Fruit fly (Drosophila melanogaster) whole organism, embryonic: ENCODE data around the gene Vps53.

Source experiments
- Bgb ChIP-seq: fragments of 200-800 bp; sonication (Bioruptor generic); IDR thresholded peaks from 2 replicates; pipeline ENCODE4 v1.3.6; 2022; ENCODE audit warnings: missing biosample characterization, missing genetic modification characterization; ENCODE audit not compliant: partially characterized antibody
- CG10431 ChIP-seq: fragments of 200-800 bp; sonication (Bioruptor generic); optimal IDR thresholded peaks from 3 replicates; lab custom pipeline; 2018; ENCODE audit warnings: missing biosample characterization, mild to moderate bottlenecking, missing genetic modification characterization
- CG10543 ChIP-seq: fragments of 200-800 bp; sonication (Bioruptor generic); optimal IDR thresholded peaks from 3 replicates; lab custom pipeline; 2017; ENCODE audit warnings: missing biosample characterization, mild to moderate bottlenecking, missing genetic modification characterization, moderate library complexity
- CG10979 ChIP-seq: fragments of 200-800 bp; sonication (Bioruptor generic); optimal IDR thresholded peaks from 2 replicates; lab custom pipeline; 2018; ENCODE audit warnings: missing biosample characterization, mild to moderate bottlenecking, missing genetic modification characterization, moderate library complexity
- CG11560 ChIP-seq: fragments of 200-800 bp; sonication (Bioruptor generic); IDR thresholded peaks from 3 replicates; pipeline ENCODE4 v1.3.6; 2022; ENCODE audit warnings: missing biosample characterization, missing genetic modification characterization
- CG13287 ChIP-seq: fragments of 200-800 bp; sonication (Bioruptor generic); IDR thresholded peaks from 2 replicates; pipeline ENCODE4 v1.3.6; 2022; ENCODE audit warnings: missing biosample characterization, missing genetic modification characterization; ENCODE audit not compliant: partially characterized antibody
- CG13775 ChIP-seq: fragments of 200-800 bp; sonication (Bioruptor generic); optimal IDR thresholded peaks from 3 replicates; lab custom pipeline; 2017; ENCODE audit warnings: missing biosample characterization, mild to moderate bottlenecking, missing genetic modification characterization
- CG17829 ChIP-seq: fragments of 200-800 bp; optimal IDR thresholded peaks from 2 replicates; lab custom pipeline; 2019; ENCODE audit warnings: missing biosample characterization, mild to moderate bottlenecking, missing genetic modification characterization, moderate library complexity
- CG2199 ChIP-seq: fragments of 200-800 bp; sonication (Bioruptor generic); IDR thresholded peaks from 3 replicates; pipeline ENCODE4 v1.3.6; 2022; ENCODE audit warnings: missing biosample characterization, missing genetic modification characterization
- CG2678 ChIP-seq: fragments of 200-800 bp; sonication (Bioruptor generic); optimal IDR thresholded peaks from 3 replicates; lab custom pipeline; 2019; ENCODE audit warnings: missing biosample characterization, mild to moderate bottlenecking, missing genetic modification characterization, moderate library complexity
- CG31224 ChIP-seq: fragments of 200-800 bp; sonication (Bioruptor generic); IDR thresholded peaks from 2 replicates; pipeline ENCODE4 v1.3.6; 2022; ENCODE audit warnings: missing biosample characterization, missing genetic modification characterization
- CG32532 ChIP-seq: fragments of 200-800 bp; sonication (Bioruptor generic); IDR thresholded peaks from 2 replicates; pipeline ENCODE4 v1.3.6; 2022; ENCODE audit warnings: missing biosample characterization, missing genetic modification characterization
- CG7745 ChIP-seq: fragments of 200-800 bp; sonication (Bioruptor generic); optimal IDR thresholded peaks from 2 replicates; lab custom pipeline; 2018; ENCODE audit warnings: missing biosample characterization, mild to moderate bottlenecking, missing genetic modification characterization, moderate library complexity
- CG9797 ChIP-seq: fragments of 200-800 bp; sonication (Bioruptor generic); optimal IDR thresholded peaks from 3 replicates; lab custom pipeline; 2018; ENCODE audit warnings: missing biosample characterization, mild to moderate bottlenecking, missing genetic modification characterization
- D ChIP-seq, 2 experiments: fragments of 200-800 bp in 1 of 2; fragments of >200 bp in 1 of 2; sonication (Bioruptor generic) in 1 of 2; optimal IDR thresholded peaks; 2 replicates in 1 of 2; 3 replicates in 1 of 2; lab custom pipeline; 2017; ENCODE audit warnings: mild to moderate bottlenecking in 1 of 2, missing biosample characterization in 1 of 2, missing genetic modification characterization in 1 of 2, missing genetic modification reagents in 1 of 2
- Dip3 ChIP-seq: fragments of 200-800 bp; sonication (Bioruptor generic); optimal IDR thresholded peaks from 3 replicates; lab custom pipeline; 2016; ENCODE audit warnings: missing biosample characterization, missing genetic modification characterization
- Dll ChIP-seq: fragments of 200-800 bp; sonication (Bioruptor generic); IDR thresholded peaks from 4 replicates; pipeline ENCODE4 v1.3.6; 2022; ENCODE audit warnings: missing biosample characterization, missing genetic modification characterization; ENCODE audit not compliant: partially characterized antibody
- ERR ChIP-seq: fragments of 200-800 bp; sonication (Bioruptor generic); optimal IDR thresholded peaks from 2 replicates; lab custom pipeline; 2016; ENCODE audit warnings: missing biosample characterization, missing genetic modification characterization
- Fer1 ChIP-seq: fragments of 200-800 bp; sonication (Bioruptor generic); optimal IDR thresholded peaks from 2 replicates; lab custom pipeline; 2017; ENCODE audit warnings: missing biosample characterization, mild to moderate bottlenecking, missing genetic modification characterization
- H15 ChIP-seq: fragments of 200-800 bp; sonication (Bioruptor generic); IDR thresholded peaks from 3 replicates; pipeline ENCODE4 v1.3.6; 2022; ENCODE audit warnings: missing biosample characterization, missing genetic modification characterization
- Hr51 ChIP-seq, 2 experiments: fragments of 200-800 bp; sonication (Bioruptor generic); optimal IDR thresholded peaks; 2 replicates in 1 of 2; 3 replicates in 1 of 2; lab custom pipeline; 2016 to 2018; ENCODE audit warnings: missing biosample characterization in 2 of 2, missing genetic modification characterization in 2 of 2, mild to moderate bottlenecking in 1 of 2, moderate library complexity in 1 of 2
- Jarid2 ChIP-seq: fragments of 200-800 bp; sonication (Bioruptor generic); optimal IDR thresholded peaks from 3 replicates; lab custom pipeline; 2017; ENCODE audit warnings: mild to moderate bottlenecking, missing biosample characterization, missing genetic modification reagents, missing genetic modification characterization
- MBD-R2 ChIP-seq: fragments of 200-800 bp; sonication (Bioruptor generic); IDR thresholded peaks from 2 replicates; pipeline ENCODE4 v1.3.6; 2022; ENCODE audit warnings: missing biosample characterization, missing genetic modification characterization
- MTF-1 ChIP-seq: fragments of 200-800 bp; sonication (Bioruptor generic); optimal IDR thresholded peaks from 2 replicates; lab custom pipeline; 2018; ENCODE audit warnings: missing biosample characterization, mild to moderate bottlenecking, missing genetic modification characterization, borderline replicate concordance
- Max ChIP-seq: fragments of 200-800 bp; sonication (Bioruptor generic); optimal IDR thresholded peaks from 2 replicates; lab custom pipeline; 2016; ENCODE audit warnings: missing biosample characterization, mild to moderate bottlenecking, missing genetic modification characterization
- NFAT ChIP-seq: fragments of 200-800 bp; sonication (Bioruptor generic); IDR thresholded peaks from 2 replicates; pipeline ENCODE4 v1.3.6; 2022; ENCODE audit warnings: missing biosample characterization, missing genetic modification characterization
- Neu2 ChIP-seq: fragments of 200-800 bp; sonication (Bioruptor generic); optimal IDR thresholded peaks from 3 replicates; lab custom pipeline; 2016; ENCODE audit warnings: missing biosample characterization, missing genetic modification characterization, borderline replicate concordance
- Pdp1 ChIP-seq, 2 experiments: fragments of 200-800 bp; sonication (Bioruptor generic); optimal IDR thresholded peaks; 3 replicates each; lab custom pipeline; 2016; ENCODE audit warnings: missing biosample characterization in 2 of 2, missing genetic modification characterization in 2 of 2, mild to moderate bottlenecking in 1 of 2, moderate library complexity in 1 of 2
- Ravus ChIP-seq: fragments of 200-800 bp; sonication (Bioruptor generic); IDR thresholded peaks from 2 replicates; pipeline ENCODE4 v1.3.6; 2022; ENCODE audit warnings: missing biosample characterization, missing genetic modification characterization
- Scr ChIP-seq: fragments of 200-800 bp; sonication (Bioruptor generic); IDR thresholded peaks from 2 replicates; pipeline ENCODE4 v1.3.6; 2022; ENCODE audit warnings: missing biosample characterization, missing genetic modification characterization; ENCODE audit not compliant: partially characterized antibody
- chinmo ChIP-seq: fragments of 200-800 bp; sonication (Bioruptor generic); IDR thresholded peaks from 4 replicates; pipeline ENCODE4 v1.3.6; 2022; ENCODE audit warnings: missing biosample characterization, missing genetic modification characterization; ENCODE audit not compliant: partially characterized antibody
- chn ChIP-seq: fragments of 200-800 bp; sonication (Bioruptor generic); optimal IDR thresholded peaks from 2 replicates; lab custom pipeline; 2016; ENCODE audit warnings: missing biosample characterization, missing genetic modification characterization
- dmrt11E ChIP-seq: fragments of 200-800 bp; sonication (Bioruptor generic); optimal IDR thresholded peaks from 3 replicates; lab custom pipeline; 2018; ENCODE audit warnings: missing biosample characterization, mild to moderate bottlenecking, missing genetic modification characterization, moderate library complexity
- emc ChIP-seq: fragments of 200-800 bp; sonication (Bioruptor generic); optimal IDR thresholded peaks from 2 replicates; lab custom pipeline; 2016; ENCODE audit warnings: missing biosample characterization, missing genetic modification characterization
- gcm ChIP-seq: fragments of 200-800 bp; sonication (Bioruptor generic); optimal IDR thresholded peaks from 2 replicates; lab custom pipeline; 2019; ENCODE audit warnings: missing biosample characterization, mild to moderate bottlenecking, missing genetic modification characterization, moderate library complexity
- gro ChIP-seq: fragments of 200-800 bp; sonication (Bioruptor generic); optimal IDR thresholded peaks from 2 replicates; lab custom pipeline; 2016; ENCODE audit warnings: missing biosample characterization, missing genetic modification characterization
- lov ChIP-seq, 2 experiments: fragments of 200-800 bp in 1 of 2; fragments of >200 bp in 1 of 2; sonication (Bioruptor generic) in 1 of 2; IDR thresholded peaks in 1 of 2; optimal IDR thresholded peaks in 1 of 2; 2 replicates in 1 of 2; 3 replicates in 1 of 2; pipeline versions ENCODE4 v1.3.6 to Lab custom; 2017 to 2022; ENCODE audit warnings: missing biosample characterization in 1 of 2, missing genetic modification characterization in 1 of 2
- nerfin-2 ChIP-seq: fragments of 200-800 bp; sonication (Bioruptor generic); IDR thresholded peaks from 2 replicates; pipeline ENCODE4 v1.3.6; 2022; ENCODE audit warnings: missing biosample characterization, missing genetic modification characterization; ENCODE audit not compliant: partially characterized antibody
- pan ChIP-seq, 4 experiments: fragments of >200 bp in 3 of 4; fragments of 200-800 bp in 1 of 4; sonication (Bioruptor generic) in 1 of 4; optimal IDR thresholded peaks in 3 of 4; IDR thresholded peaks in 1 of 4; 2 replicates each; pipeline versions ENCODE4 v1.3.6 to Lab custom; 2017 to 2022; ENCODE audit warnings: missing biosample characterization in 2 of 4, missing genetic modification characterization in 2 of 4, mixed read lengths in 1 of 4
- rib ChIP-seq: fragments of 200-800 bp; sonication (Bioruptor generic); IDR thresholded peaks from 2 replicates; pipeline ENCODE4 v1.3.6; 2022; ENCODE audit warnings: missing biosample characterization, missing genetic modification characterization
- run ChIP-seq: fragments of 200-800 bp; sonication (Bioruptor generic); optimal IDR thresholded peaks from 3 replicates; lab custom pipeline; 2018; ENCODE audit warnings: missing biosample characterization, mild to moderate bottlenecking, missing genetic modification characterization
- sna ChIP-seq: fragments of 200-800 bp; sonication (Bioruptor generic); IDR thresholded peaks from 2 replicates; pipeline ENCODE4 v1.3.6; 2022; ENCODE audit warnings: missing biosample characterization, missing genetic modification characterization; ENCODE audit not compliant: partially characterized antibody
- stc ChIP-seq: fragments of 200-800 bp; sonication (Bioruptor generic); IDR thresholded peaks from 2 replicates; pipeline ENCODE4 v1.3.6; 2022; ENCODE audit warnings: missing biosample characterization, missing genetic modification characterization
- stwl ChIP-seq: fragments of 200-800 bp; sonication (Bioruptor generic); optimal IDR thresholded peaks from 3 replicates; lab custom pipeline; 2018; ENCODE audit warnings: missing biosample characterization, mild to moderate bottlenecking, missing genetic modification characterization, moderate library complexity
- ttk ChIP-seq: fragments of 200-800 bp; sonication (Bioruptor generic); IDR thresholded peaks from 2 replicates; pipeline ENCODE4 v2.1.2; 2022; ENCODE audit warnings: missing biosample characterization, missing genetic modification characterization

Gene Vps53

DNA sequence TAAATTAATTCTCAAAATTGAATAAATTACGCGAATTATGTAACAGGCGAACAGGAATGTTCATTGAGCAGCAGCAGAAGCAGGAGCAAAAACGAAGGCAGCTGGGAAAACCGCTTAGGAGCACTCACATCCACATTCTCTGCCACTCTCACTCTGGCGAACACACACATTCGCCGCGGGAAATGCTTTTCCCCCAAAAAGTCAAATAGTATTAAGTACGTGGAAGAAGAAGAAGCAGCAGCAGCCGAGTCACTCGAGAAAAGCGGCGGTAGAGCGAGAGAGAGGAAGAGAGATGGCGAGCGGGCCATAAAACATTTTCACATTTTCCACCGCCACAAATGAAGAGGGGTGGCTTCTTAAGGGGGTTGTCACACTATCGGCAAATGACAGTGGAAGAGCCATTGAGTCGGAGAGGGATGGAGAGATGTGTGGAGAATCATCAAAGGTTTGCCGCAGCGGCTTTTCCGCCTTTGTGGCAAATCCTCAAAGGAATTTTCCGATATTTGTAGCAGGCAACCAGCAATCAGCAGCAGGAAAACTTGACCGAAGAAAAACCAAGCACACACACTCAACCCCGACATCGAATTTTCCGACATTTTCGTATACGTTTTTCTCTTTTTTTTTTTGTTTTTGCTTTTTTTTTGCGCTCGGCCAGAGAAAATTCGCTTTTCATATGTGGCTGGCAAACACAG is 39.1 kb downstream of the Vps53 start:
- TF ChIP-seq ERR (GFP tag; lab: Kevin White, UChicago), result no peak
- no peak for TF ChIP-seq dmrt11E (tag; lab: Kevin White, UChicago)
- TF ChIP-seq CG10431, result no peak
- peak; percentile 36; the same call in 1 of the 2 replicates for TF ChIP-seq CG32532 (GFP tag; lab: Robert Waterston, UW)
- peak; percentile 98 for TF ChIP-seq CG7745
- TF ChIP-seq chn, result peak; percentile 33
- TF ChIP-seq ttk (GFP tag; lab: Robert Waterston, UW), result 0 out of 2 replicates have a peak, but pooled peaks have one; percentile 38
- no peak for TF ChIP-seq CG13775 (GFP tag; lab: Kevin White, UChicago)
- peak; percentile 69 for TF ChIP-seq run (tag; lab: Kevin White, UChicago)
- no peak for TF ChIP-seq emc (GFP tag; lab: Kevin White, UChicago)
- no peak for TF ChIP-seq MTF-1 (GFP tag; lab: Kevin White, UChicago)
- peak; percentile 17 for TF ChIP-seq Fer1 (GFP tag; lab: Kevin White, UChicago)
- TF ChIP-seq Pdp1 (GFP tag; optimal IDR thresholded peaks at IDR 0.05; lab: Kevin White, UChicago), result peak in 1 of 2 experiments; percentile 84
- peak; percentile 51 for TF ChIP-seq Neu2 (GFP tag; lab: Kevin White, UChicago)
- peak; percentile 35; the same call in 1 of the 2 replicates for TF ChIP-seq rib (GFP tag; lab: Robert Waterston, UW)
- TF ChIP-seq CG13287 (GFP tag; lab: Robert Waterston, UW), result peak; percentile 45
- peak in 1 of 2 experiments; percentile 80 for TF ChIP-seq pan (optimal IDR thresholded peaks at IDR 0.05; lab: Kevin White, UChicago)
- TF ChIP-seq pan (GFP tag; optimal IDR thresholded peaks at IDR 0.05 in 1 of 2, IDR thresholded peaks at IDR 0.05 in 1 of 2), result peak in 1 of 2 experiments; percentile 86
- 0 out of 2 replicates have a peak, but pooled peaks have one; percentile 9 for TF ChIP-seq Scr
- peak; percentile 50; the same call in 1 of the 2 replicates for TF ChIP-seq sna
- TF ChIP-seq CG10543 (GFP tag; lab: Kevin White, UChicago), result peak; percentile 76
- peak in 1 of 2 experiments; percentile 42 for TF ChIP-seq Hr51 (GFP tag; optimal IDR thresholded peaks at IDR 0.05; lab: Kevin White, UChicago)
- TF ChIP-seq stc (GFP tag; lab: Robert Waterston, UW), result no peak
- TF ChIP-seq D (optimal IDR thresholded peaks at IDR 0.05; lab: Kevin White, UChicago), result peak; percentile 28
- no peak for TF ChIP-seq D (GFP tag; optimal IDR thresholded peaks at IDR 0.05; lab: Kevin White, UChicago)
- TF ChIP-seq chinmo (GFP tag; lab: Robert Waterston, UW), result 0 out of 4 replicates have a peak, but pooled peaks have one; percentile 59
- TF ChIP-seq CG31224 (GFP tag; lab: Robert Waterston, UW), result peak; percentile 97
- no peak for TF ChIP-seq Ravus
- TF ChIP-seq CG2199, result peak; percentile 57; the same call in 2 of the 3 replicates
- no peak for TF ChIP-seq CG2678 (tag; lab: Kevin White, UChicago)
- no peak for TF ChIP-seq CG9797 (GFP tag; lab: Kevin White, UChicago)
- peak; percentile 30; the same call in 1 of the 2 replicates for TF ChIP-seq Bgb (GFP tag; lab: Robert Waterston, UW)
- TF ChIP-seq Jarid2 (GFP tag; lab: Kevin White, UChicago), result no peak
- no peak for TF ChIP-seq CG11560
- TF ChIP-seq nerfin-2 (GFP tag; lab: Robert Waterston, UW), result 0 out of 2 replicates have a peak, but pooled peaks have one; percentile 41
- TF ChIP-seq NFAT (GFP tag; lab: Robert Waterston, UW), result peak; percentile 47; the same call in 1 of the 2 replicates
- peak; percentile 6 for TF ChIP-seq stwl (tag; lab: Kevin White, UChicago)
- no peak for TF ChIP-seq H15
- no peak for TF ChIP-seq Max
- peak; percentile 21 for TF ChIP-seq MBD-R2 (GFP tag; lab: Robert Waterston, UW)
- TF ChIP-seq gro (GFP tag; lab: Kevin White, UChicago), result peak; percentile 18
- TF ChIP-seq gcm, result peak; percentile 28
- TF ChIP-seq CG17829 (tag; lab: Kevin White, UChicago), result peak; percentile 14
- no peak for TF ChIP-seq CG10979 (tag; lab: Kevin White, UChicago)
- TF ChIP-seq Dll (GFP tag; lab: Robert Waterston, UW), result 0 out of 4 replicates have a peak, but pooled peaks have one; percentile 50
- no peak for TF ChIP-seq lov (optimal IDR thresholded peaks at IDR 0.05; lab: Kevin White, UChicago)
- TF ChIP-seq lov (GFP tag; IDR thresholded peaks at IDR 0.05; lab: Robert Waterston, UW), result peak; percentile 75; the same call in 1 of the 3 replicates
- peak; percentile 3 for TF ChIP-seq Dip3 (GFP tag; lab: Kevin White, UChicago)
